Fruit fly (Drosophila melanogaster): ENCODE data around the gene CG8565.

CG8565 gene

DNA sequence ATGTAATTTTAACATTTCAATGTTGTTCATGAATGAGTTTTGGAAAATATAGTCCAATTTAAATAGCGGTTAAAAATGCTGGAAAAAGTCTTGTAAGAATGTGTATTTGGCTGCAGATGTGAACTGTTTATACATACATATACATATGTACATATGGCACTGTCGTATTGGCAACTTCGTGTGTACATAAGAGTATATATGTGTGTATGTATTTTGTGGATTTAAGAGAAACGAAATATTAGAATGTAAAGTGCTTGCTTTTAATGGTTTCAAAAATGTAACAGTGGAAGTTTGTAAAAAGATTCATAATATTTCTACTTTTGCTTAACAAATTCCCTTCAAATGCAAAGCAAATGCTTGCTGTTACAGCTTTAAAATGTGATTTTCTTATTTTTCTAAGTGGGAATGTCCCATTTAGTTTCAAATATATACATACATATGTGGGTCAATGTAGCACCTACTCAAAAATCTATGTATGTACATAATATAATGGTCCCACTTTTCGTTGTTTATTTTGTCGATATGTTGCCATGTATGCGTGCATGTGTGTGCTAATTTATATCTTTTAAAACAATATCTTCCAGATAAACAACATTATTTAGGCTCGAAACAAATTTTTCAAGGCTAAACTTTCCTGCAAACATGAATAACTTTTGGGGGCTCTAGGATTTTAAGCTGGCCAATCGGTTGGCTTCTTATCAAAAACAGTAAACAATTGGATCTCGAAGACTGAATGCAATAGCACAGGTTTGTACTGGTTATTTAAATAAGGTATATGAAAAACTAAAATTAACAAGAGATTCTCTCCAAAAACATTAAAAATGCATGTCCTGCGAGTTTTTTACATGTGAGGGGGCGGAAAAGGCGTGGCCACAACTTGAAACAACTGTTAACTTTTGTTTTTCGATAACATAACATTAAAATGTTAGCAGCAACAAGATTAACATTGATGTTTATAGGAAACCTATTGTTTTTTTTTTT, 33.4 kb downstream of the CG8565 start (continued):
- TF ChIP-seq HLHmδ (GFP tag; optimal IDR thresholded peaks at IDR 0.05) (no peak), row (GFP tag; IDR thresholded peaks at IDR 0.05) (no peak), lilli (GFP tag; optimal IDR thresholded peaks at IDR 0.05) (no peak), CG10979 (tag; optimal IDR thresholded peaks at IDR 0.05) (no peak), vnd (GFP tag; IDR thresholded peaks at IDR 0.05; ENCODE audit: partially characterized antibody) (no peak), Atf6 (GFP tag; IDR thresholded peaks at IDR 0.05) (peak; percentile 78), B-H1 (GFP tag; IDR thresholded peaks at IDR 0.05) (peak; percentile 14; the same call in 1 of the 3 replicates), mam (GFP tag; optimal IDR thresholded peaks at IDR 0.05) (peak; percentile 4), lola (GFP tag; optimal IDR thresholded peaks at IDR 0.05) (no peak), CG3838 (GFP tag; optimal IDR thresholded peaks at IDR 0.05) (peak; percentile 34), CG8290 (GFP tag; optimal IDR thresholded peaks at IDR 0.05) (peak; percentile 7), CG8290 (tag; optimal IDR thresholded peaks at IDR 0.05) (peak in 1 of 2 experiments; percentile 40), CG14667 (GFP tag; IDR thresholded peaks at IDR 0.05) (no peak), dmrt11E (tag; optimal IDR thresholded peaks at IDR 0.05) (peak; percentile 19), grn (GFP tag; optimal IDR thresholded peaks at IDR 0.05) (peak; percentile 48), tna (GFP tag; IDR thresholded peaks at IDR 0.05; ENCODE audit: partially characterized antibody) (no peak), ham (GFP tag; IDR thresholded peaks at IDR 0.05) (no peak), Six4 (GFP tag; optimal IDR thresholded peaks at IDR 0.05) (no peak), trem (tag; optimal IDR thresholded peaks at IDR 0.05) (no peak), CG15696 (tag; optimal IDR thresholded peaks at IDR 0.05) (peak; percentile 66), Lim3 (GFP tag; IDR thresholded peaks at IDR 0.05) (no peak), TFAM (GFP tag; optimal IDR thresholded peaks at IDR 0.05) (no peak), ac (GFP tag; optimal IDR thresholded peaks at IDR 0.05) (no peak), GATAe (GFP tag; conservative IDR thresholded peaks at IDR 0.05) (no peak), Dll (GFP tag; IDR thresholded peaks at IDR 0.05; ENCODE audit: partially characterized antibody) (no peak), CG9437 (GFP tag; optimal IDR thresholded peaks at IDR 0.05) (no peak), Tbp (GFP tag; optimal IDR thresholded peaks at IDR 0.05) (no peak), onecut (GFP tag; IDR thresholded peaks at IDR 0.05) (peak; percentile 53), CG9609 (GFP tag; optimal IDR thresholded peaks at IDR 0.05) (no peak), Pdp1 (GFP tag; optimal IDR thresholded peaks at IDR 0.05) (peak in 1 of 2 experiments; percentile 23), prd (optimal IDR thresholded peaks at IDR 0.05) (no peak), prd (GFP tag; IDR thresholded peaks at IDR 0.05) (0 out of 3 replicates have a peak, but pooled peaks have one; percentile 20), sim (GFP tag; IDR thresholded peaks at IDR 0.05) (no peak), CG12659 (GFP tag; optimal IDR thresholded peaks at IDR 0.05) (peak; percentile 68), wor (GFP tag; IDR thresholded peaks at IDR 0.05) (no peak), nau (GFP tag; optimal IDR thresholded peaks at IDR 0.05) (no peak), tgo (GFP tag; IDR thresholded peaks at IDR 0.05) (no peak; the same call in 2 of the 3 replicates), CG8359 (GFP tag; optimal IDR thresholded peaks at IDR 0.05; ENCODE audit: borderline replicate concordance) (no peak), Dip3 (GFP tag; optimal IDR thresholded peaks at IDR 0.05) (peak; percentile 35), CG13296 (GFP tag; optimal IDR thresholded peaks at IDR 0.05) (peak; percentile 94), CG3407 (GFP tag; optimal IDR thresholded peaks at IDR 0.05) (no peak), CG6791 (GFP tag; IDR thresholded peaks at IDR 0.05; ENCODE audit: partially characterized antibody) (no peak), CG17612 (GFP tag; IDR thresholded peaks at IDR 0.05) (no peak), CG7928 (GFP tag; optimal IDR thresholded peaks at IDR 0.05) (no peak), CG9876 (GFP tag; optimal IDR thresholded peaks at IDR 0.05) (no peak), CG4707 (GFP tag; optimal IDR thresholded peaks at IDR 0.05) (peak; percentile 72), CG13894 (tag; optimal IDR thresholded peaks at IDR 0.05) (no peak), cad (GFP tag; optimal IDR thresholded peaks at IDR 0.05) (no peak), ERR (GFP tag; optimal IDR thresholded peaks at IDR 0.05) (peak; percentile 41)

All from whole organism, embryonic.